Worm (Caenorhabditis elegans) whole organism, early embryonic: Measurements from ENCODE around the gene ntp-1.

Source experiments
- ceh-13 ChIP-seq: fragments of 200-800 bp; sonication (Bioruptor generic); optimal IDR thresholded peaks from 2 replicates; lab custom pipeline; 2018; ENCODE audit warnings: mild to moderate bottlenecking, missing genetic modification characterization, missing compliant biosample characterization
- tbx-37 ChIP-seq: fragments of 200-800 bp; sonication (Bioruptor generic); conservative IDR thresholded peaks from 2 replicates; pipeline ENCODE4 v1.3.6; 2022; ENCODE audit warnings: missing genetic modification reagents, missing genetic modification characterization, missing compliant biosample characterization

- TF ChIP-seq tbx-37 (no peak), ceh-13 (GFP tag; lab: Kevin White, UChicago) (no peak)
These were observed 46.6 kb upstream of the ntp-1 start for ce11 chrIV:7841218-7841617.
